Worm (Caenorhabditis elegans): Measurements from ENCODE around the gene fubl-2.

fubl-2 gene

ce11 chrIII:7090545-7090944 lies 3.0 kb upstream of the fubl-2 start, which contains the start of gene ZK418.10 (continued):
- peak; percentile 33 for TF ChIP-seq C34F6.9 (tag; optimal IDR thresholded peaks at IDR 0.05)

- TF ChIP-seq gmeb-1 (tag; optimal IDR thresholded peaks at IDR 0.05) = peak; percentile 4
- no peak for TF ChIP-seq nhr-12 (tag; optimal IDR thresholded peaks at IDR 0.05)
Observed at ce11 chrIII:7087180-7087579, 361 bp downstream of the fubl-2 start.

ce11 chrIII:7084908-7085307 lies 2.6 kb downstream of the fubl-2 start, which contains the start of gene tofu-7:
tofu-7 (minus strand) TSS chrIII:7085018.
- TF ChIP-seq nhr-11 (tag; optimal IDR thresholded peaks at IDR 0.05) = no peak
- no peak for TF ChIP-seq blmp-1 (tag; optimal IDR thresholded peaks at IDR 0.05; ENCODE audit: insufficient read depth)
- TF ChIP-seq nhr-129 (tag; optimal IDR thresholded peaks at IDR 0.05) = no peak
- TF ChIP-seq mdl-1 (tag; optimal IDR thresholded peaks at IDR 0.05) = no peak
- no peak for TF ChIP-seq elt-3 (tag; optimal IDR thresholded peaks at IDR 0.05)
- no peak for TF ChIP-seq skn-1 (tag; optimal IDR thresholded peaks at IDR 0.05)
- TF ChIP-seq sma-3 (GFP tag; optimal IDR thresholded peaks at IDR 0.05) = no peak
- TF ChIP-seq lin-13 (GFP tag; optimal IDR thresholded peaks at IDR 0.05) = no peak
- no peak for TF ChIP-seq elt-1 (tag; optimal IDR thresholded peaks at IDR 0.05)
- TF ChIP-seq ceh-82 (tag; optimal IDR thresholded peaks at IDR 0.05) = no peak
- no peak for TF ChIP-seq nhr-25 (tag; optimal IDR thresholded peaks at IDR 0.05)
- no peak for TF ChIP-seq ceh-16 (tag; optimal IDR thresholded peaks at IDR 0.05)
- TF ChIP-seq sma-9 (GFP tag; optimal IDR thresholded peaks at IDR 0.05) = no peak
- TF ChIP-seq sma-9 (tag; optimal IDR thresholded peaks at IDR 0.05) = no peak
- TF ChIP-seq unc-62 (GFP tag; optimal IDR thresholded peaks at IDR 0.05) = no peak
- no peak for TF ChIP-seq nhr-10 (tag; optimal IDR thresholded peaks at IDR 0.05)
- TF ChIP-seq lin-39 (tag; optimal IDR thresholded peaks at IDR 0.05) = no peak
- no peak for TF ChIP-seq zag-1 (tag; optimal IDR thresholded peaks at IDR 0.05)
- TF ChIP-seq gmeb-1 (tag; optimal IDR thresholded peaks at IDR 0.05) = no peak

ce11 chrIII:7083106-7083505 lies 4.4 kb downstream of the fubl-2 start:
- TF ChIP-seq dmd-4 (tag; optimal IDR thresholded peaks at IDR 0.05) = no peak
- TF ChIP-seq R02D3.7 (tag; optimal IDR thresholded peaks at IDR 0.05) = no peak
- no peak for TF ChIP-seq ztf-1 (GFP tag; conservative IDR thresholded peaks at IDR 0.05)
- no peak for TF ChIP-seq ZK546.5 (tag; optimal IDR thresholded peaks at IDR 0.05)
- no peak for TF ChIP-seq unc-55 (GFP tag; optimal IDR thresholded peaks at IDR 0.05)
- TF ChIP-seq nhr-25 (tag; optimal IDR thresholded peaks at IDR 0.05) = no peak
- no peak for TF ChIP-seq ceh-82 (tag; optimal IDR thresholded peaks at IDR 0.05)
- TF ChIP-seq nhr-11 (tag; optimal IDR thresholded peaks at IDR 0.05) = no peak
- no peak for TF ChIP-seq blmp-1 (tag; optimal IDR thresholded peaks at IDR 0.05; ENCODE audit: insufficient read depth)
- no peak for TF ChIP-seq ztf-11 (tag; optimal IDR thresholded peaks at IDR 0.05)
- TF ChIP-seq C34F6.9 (tag; optimal IDR thresholded peaks at IDR 0.05) = no peak
- TF ChIP-seq crh-2 (tag; optimal IDR thresholded peaks at IDR 0.05) = no peak
- no peak for TF ChIP-seq nhr-23 (tag; optimal IDR thresholded peaks at IDR 0.05)
- TF ChIP-seq mdl-1 (tag; optimal IDR thresholded peaks at IDR 0.05) = no peak
- no peak for TF ChIP-seq zag-1 (tag; optimal IDR thresholded peaks at IDR 0.05)
- no peak for TF ChIP-seq sem-4 (tag; optimal IDR thresholded peaks at IDR 0.05)
- TF ChIP-seq ama-1 (optimal IDR thresholded peaks at IDR 0.05) = no peak
- TF ChIP-seq ceh-16 (tag; optimal IDR thresholded peaks at IDR 0.05) = no peak

ce11 chrIII:7081488-7081887 lies 6.1 kb downstream of the fubl-2 start:
- TF ChIP-seq nhr-10 (tag; optimal IDR thresholded peaks at IDR 0.05) = no peak
- no peak for TF ChIP-seq mdl-1 (tag; optimal IDR thresholded peaks at IDR 0.05)
- TF ChIP-seq aly-2 (tag; optimal IDR thresholded peaks at IDR 0.05) = no peak
- TF ChIP-seq fos-1 (tag; optimal IDR thresholded peaks at IDR 0.05) = peak; percentile 76

ce11 chrIII:7080689-7081088 lies 6.9 kb downstream of the fubl-2 start, which contains the start of gene ZK418.7:
ZK418.7 (minus strand) TSS chrIII:7080789.
- TF ChIP-seq fos-1 (tag; optimal IDR thresholded peaks at IDR 0.05) = no peak
- no peak for TF ChIP-seq lsy-2 (tag; optimal IDR thresholded peaks at IDR 0.05)
- no peak for TF ChIP-seq elt-3 (tag; optimal IDR thresholded peaks at IDR 0.05)
- TF ChIP-seq blmp-1 (tag; optimal IDR thresholded peaks at IDR 0.05; ENCODE audit: insufficient read depth) = no peak
- TF ChIP-seq elt-1 (tag; optimal IDR thresholded peaks at IDR 0.05) = no peak
- TF ChIP-seq ama-1 (optimal IDR thresholded peaks at IDR 0.05) = no peak
- TF ChIP-seq nhr-237 (tag; optimal IDR thresholded peaks at IDR 0.05) = no peak
- no peak for TF ChIP-seq skn-1 (tag; optimal IDR thresholded peaks at IDR 0.05)
- no peak for TF ChIP-seq Y55F3AM.14 (GFP tag; optimal IDR thresholded peaks at IDR 0.05)
- TF ChIP-seq ceh-82 (tag; optimal IDR thresholded peaks at IDR 0.05) = no peak
- no peak for TF ChIP-seq nhr-21 (tag; optimal IDR thresholded peaks at IDR 0.05)
- TF ChIP-seq sma-9 (GFP tag; optimal IDR thresholded peaks at IDR 0.05) = no peak
- TF ChIP-seq sma-9 (tag; optimal IDR thresholded peaks at IDR 0.05) = no peak
- TF ChIP-seq lin-13 (GFP tag; optimal IDR thresholded peaks at IDR 0.05) = no peak
- TF ChIP-seq lin-11 (tag; optimal IDR thresholded peaks at IDR 0.05) = no peak
- TF ChIP-seq ZK546.5 (tag; optimal IDR thresholded peaks at IDR 0.05) = no peak
- no peak for TF ChIP-seq aly-2 (tag; optimal IDR thresholded peaks at IDR 0.05)
